Worm (Caenorhabditis elegans): ENCODE measurements around the gene T23G7.2.

Gene T23G7.2

ce11 chrII:9169450-9169960, 3.2 kb downstream of the T23G7.2 start, which contains the start of gene dpl-1 (continued):
- peak; percentile 40 for TF ChIP-seq unc-130 (tag; optimal IDR thresholded peaks at IDR 0.05)
- TF ChIP-seq egl-27 (tag; optimal IDR thresholded peaks at IDR 0.05) = no peak
- peak; percentile 33 for TF ChIP-seq blmp-1 (tag; optimal IDR thresholded peaks at IDR 0.05)
- TF ChIP-seq lin-35 (GFP tag; optimal IDR thresholded peaks at IDR 0.05) = peak; percentile 73 to 95
- peak in 1 of 3 experiments; percentile 26 for TF ChIP-seq ceh-82 (tag; optimal IDR thresholded peaks at IDR 0.05)
- TF ChIP-seq hpl-2 (GFP tag; optimal IDR thresholded peaks at IDR 0.05) = no peak
- TF ChIP-seq zip-4 (GFP tag; optimal IDR thresholded peaks at IDR 0.05) = no peak
- TF ChIP-seq nhr-47 (tag; optimal IDR thresholded peaks at IDR 0.05) = peak; percentile 19
- TF ChIP-seq lin-13 (GFP tag; optimal IDR thresholded peaks at IDR 0.05) = peak; percentile 23
- TF ChIP-seq zag-1 (tag; optimal IDR thresholded peaks at IDR 0.05) = no peak
- TF ChIP-seq elt-3 (tag; optimal IDR thresholded peaks at IDR 0.05) = peak in 1 of 6 experiments; percentile 14
- TF ChIP-seq snu-23 (GFP tag; optimal IDR thresholded peaks at IDR 0.05) = peak; percentile 49
- no peak for TF ChIP-seq ztf-4 (tag; optimal IDR thresholded peaks at IDR 0.05)

ce11 chrII:9167730-9168129, 5.0 kb downstream of the T23G7.2 start, which contains the start of gene T23G7.3:
Gene T23G7.3 (minus strand): TSS chrII:9167830.
- TF ChIP-seq sup-37 (GFP tag; optimal IDR thresholded peaks at IDR 0.05) = no peak
- no peak for TF ChIP-seq fkh-8 (tag; optimal IDR thresholded peaks at IDR 0.05)
- no peak for TF ChIP-seq lir-3 (tag; optimal IDR thresholded peaks at IDR 0.05; ENCODE audit: poor library complexity)
- no peak for TF ChIP-seq tbx-2 (tag; optimal IDR thresholded peaks at IDR 0.05)
- no peak for TF ChIP-seq blmp-1 (tag; optimal IDR thresholded peaks at IDR 0.05)
- TF ChIP-seq ceh-90 (tag; optimal IDR thresholded peaks at IDR 0.05) = no peak
- TF ChIP-seq pag-3 (tag; optimal IDR thresholded peaks at IDR 0.05; ENCODE audit: borderline replicate concordance, insufficient read depth) = no peak
- TF ChIP-seq C16A3.4 (tag; optimal IDR thresholded peaks at IDR 0.05) = no peak
- no peak for TF ChIP-seq swsn-7 (tag; optimal IDR thresholded peaks at IDR 0.05)
- TF ChIP-seq C04F5.9 (tag; optimal IDR thresholded peaks at IDR 0.05) = no peak
- TF ChIP-seq pax-3 (tag; optimal IDR thresholded peaks at IDR 0.05) = no peak
- no peak for TF ChIP-seq xbp-1 (tag; optimal IDR thresholded peaks at IDR 0.05)
- no peak for TF ChIP-seq ces-1 (GFP tag; optimal IDR thresholded peaks at IDR 0.05)
- TF ChIP-seq snpc-4 (tag; optimal IDR thresholded peaks at IDR 0.05) = no peak
- TF ChIP-seq dpl-1 (GFP tag; optimal IDR thresholded peaks at IDR 0.05) = no peak
- TF ChIP-seq nhr-85 (tag) = no peak

- TF ChIP-seq sptf-1 (tag; optimal IDR thresholded peaks at IDR 0.05) (no peak), egl-13 (tag; optimal IDR thresholded peaks at IDR 0.05) (no peak), lin-39 (tag; optimal IDR thresholded peaks at IDR 0.05) (no peak), tlp-1 (tag; optimal IDR thresholded peaks at IDR 0.05) (no peak), hpl-2 (GFP tag; optimal IDR thresholded peaks at IDR 0.05) (no peak), mef-2 (tag; optimal IDR thresholded peaks at IDR 0.05) (no peak), nhr-76 (tag; optimal IDR thresholded peaks at IDR 0.05) (no peak), nhr-47 (tag; optimal IDR thresholded peaks at IDR 0.05) (no peak), pag-3 (tag; optimal IDR thresholded peaks at IDR 0.05; ENCODE audit: borderline replicate concordance, insufficient read depth) (no peak), xbp-1 (tag; optimal IDR thresholded peaks at IDR 0.05) (no peak), fkh-4 (tag; optimal IDR thresholded peaks at IDR 0.05; ENCODE audit: borderline replicate concordance) (no peak), nhr-20 (tag; optimal IDR thresholded peaks at IDR 0.05) (no peak), unc-30 (tag; optimal IDR thresholded peaks at IDR 0.05) (no peak), nhr-19 (GFP tag; conservative IDR thresholded peaks at IDR 0.05) (no peak)
Measured at ce11 chrII:9165762-9166460, 6.8 kb downstream of the T23G7.2 start, which contains the start of gene W07A12.8. Gene W07A12.8 (minus strand): TSS chrII:9165812.

Measured in whole organism, L1 larva.